Fruit fly (Drosophila melanogaster) Kc167 (cell line): ENCODE results near the gene Hel89B.

Source experiments
- Myc ChIP-seq: fragments of >200 bp; optimal IDR thresholded peaks from 2 replicates; lab custom pipeline; 2017; ENCODE audit warnings: missing external identifiers
- Sin3A ChIP-seq: fragments of >200 bp; optimal IDR thresholded peaks from 2 replicates; lab custom pipeline; 2018; ENCODE audit warnings: missing external identifiers
- h ChIP-seq: fragments of >200 bp; optimal IDR thresholded peaks from 3 replicates; lab custom pipeline; 2018; ENCODE audit warnings: missing external identifiers
- insv ChIP-seq: fragments of >200 bp; optimal IDR thresholded peaks from 3 replicates; lab custom pipeline; 2018; ENCODE audit warnings: missing external identifiers
- psq ChIP-seq: fragments of >200 bp; optimal IDR thresholded peaks from 2 replicates; lab custom pipeline; 2017; ENCODE audit warnings: missing external identifiers
- ttk ChIP-seq: sonication (Bioruptor generic); optimal IDR thresholded peaks from 2 replicates; lab custom pipeline; 2017; ENCODE audit warnings: missing external identifiers

DNA sequence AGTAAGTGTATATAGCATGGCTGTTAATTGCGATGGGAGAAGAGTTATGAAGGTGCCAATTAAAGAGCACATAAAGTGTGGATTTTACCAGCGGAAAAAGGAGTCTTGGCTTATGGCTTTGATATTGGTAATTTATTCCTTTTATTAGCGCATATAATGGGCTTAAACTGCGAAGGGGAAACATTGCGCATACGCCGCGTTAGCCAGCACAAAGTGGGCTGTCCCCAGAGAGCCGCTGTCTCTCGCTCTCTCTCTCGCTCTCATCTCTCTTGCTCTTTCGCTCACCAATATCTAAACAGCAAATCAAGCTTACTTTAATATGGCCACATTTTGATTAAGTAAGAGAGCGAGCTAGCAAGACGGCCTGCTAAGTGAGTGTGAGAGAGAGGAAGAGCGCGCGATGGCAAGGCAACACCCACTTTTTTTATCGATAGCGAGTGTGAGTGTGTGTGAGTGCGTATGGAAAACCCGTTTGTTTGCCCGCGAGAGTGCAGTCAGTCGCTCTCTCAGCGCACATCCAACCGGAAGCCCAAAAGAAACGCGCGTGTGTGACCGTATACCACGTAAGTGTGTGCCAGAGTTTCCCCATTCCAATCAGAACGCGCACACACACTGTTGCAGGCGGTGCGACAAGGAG, 52.6 kb downstream of the Hel89B start, which contains the start of gene pnr:
- TF ChIP-seq Myc (lab: Kevin White, UChicago) (no peak), psq (lab: Kevin White, UChicago) (no peak), h (lab: Kevin White, UChicago) (no peak), insv (lab: Kevin White, UChicago) (no peak), ttk (no peak), Sin3A (lab: Kevin White, UChicago) (no peak)
